Worm (Caenorhabditis elegans): Measurements from ENCODE around the gene ampd-1.

DNA sequence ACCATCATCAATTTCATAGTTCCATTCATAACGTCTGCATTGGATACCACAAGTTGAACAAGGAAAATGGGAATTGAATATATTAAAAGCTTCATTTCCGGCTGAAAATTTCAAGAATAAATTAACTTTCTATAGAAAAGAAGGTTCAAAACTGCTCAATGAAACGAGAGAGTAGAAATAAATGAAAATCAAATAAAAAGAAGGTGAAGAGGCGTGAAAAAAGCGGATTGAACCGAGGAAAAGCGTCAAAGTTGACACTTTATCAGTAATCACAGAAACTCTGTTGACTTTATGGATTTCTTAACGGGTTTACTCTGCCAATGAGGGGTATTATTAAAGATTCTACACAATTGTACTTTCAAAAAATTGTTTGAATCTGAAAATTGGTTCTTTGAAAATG lies 35.2 kb downstream of the ampd-1 start, which contains the start of gene pho-4:
- no peak for TF ChIP-seq ceh-90 (tag; optimal IDR thresholded peaks at IDR 0.05)
- TF ChIP-seq swsn-7 (tag; optimal IDR thresholded peaks at IDR 0.05), result no peak
- TF ChIP-seq lsy-2 (tag; optimal IDR thresholded peaks at IDR 0.05), result no peak
- TF ChIP-seq nhr-12 (tag; optimal IDR thresholded peaks at IDR 0.05), result no peak
- no peak for TF ChIP-seq zip-4 (GFP tag; optimal IDR thresholded peaks at IDR 0.05)
- no peak for TF ChIP-seq snpc-4 (tag; optimal IDR thresholded peaks at IDR 0.05)
- TF ChIP-seq skn-1 (tag; optimal IDR thresholded peaks at IDR 0.05), result no peak
